Fruit fly (Drosophila melanogaster): ENCODE data around the gene Vps45.

The Vps45 gene

DNA sequence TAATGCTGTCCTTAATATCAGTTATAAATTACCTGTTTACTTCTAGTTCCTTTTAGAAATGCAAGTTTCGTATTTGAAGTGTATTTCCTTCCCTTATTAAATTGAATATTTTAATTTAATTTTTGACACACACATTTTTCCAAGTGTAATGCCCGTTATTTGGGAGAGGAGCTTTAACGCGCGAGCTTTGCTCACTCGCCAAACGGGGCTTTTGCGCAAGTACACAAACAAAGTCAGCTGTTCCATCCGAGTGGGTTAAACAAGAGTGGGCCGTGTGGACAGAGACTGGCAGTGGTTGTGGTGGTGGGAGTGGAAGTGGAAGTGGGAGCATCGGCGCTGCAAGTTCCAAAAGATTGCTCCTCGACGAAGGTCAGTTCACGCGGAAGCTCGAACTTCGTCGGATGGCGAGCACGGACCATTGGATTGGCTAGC, 17.4 kb downstream of the Vps45 start, which contains the start of gene CG8301 (continued):
- TF ChIP-seq CG11247 (GFP tag; IDR thresholded peaks at IDR 0.05) (no peak), BtbVII (GFP tag; optimal IDR thresholded peaks at IDR 0.05) (no peak), dmrt11E (tag; optimal IDR thresholded peaks at IDR 0.05) (no peak), CG31441 (GFP tag; IDR thresholded peaks at IDR 0.05) (peak; percentile 46), Atf6 (GFP tag; IDR thresholded peaks at IDR 0.05) (no peak), D19B (GFP tag; optimal IDR thresholded peaks at IDR 0.05) (no peak), pan (optimal IDR thresholded peaks at IDR 0.05) (no peak), pan (GFP tag; optimal IDR thresholded peaks at IDR 0.05 in 1 of 2, IDR thresholded peaks at IDR 0.05 in 1 of 2) (peak in 1 of 2 experiments; percentile 40), CG42726 (GFP tag; IDR thresholded peaks at IDR 0.05; ENCODE audit: partially characterized antibody) (no peak), CG16863 (GFP tag; optimal IDR thresholded peaks at IDR 0.05) (no peak)

DNA sequence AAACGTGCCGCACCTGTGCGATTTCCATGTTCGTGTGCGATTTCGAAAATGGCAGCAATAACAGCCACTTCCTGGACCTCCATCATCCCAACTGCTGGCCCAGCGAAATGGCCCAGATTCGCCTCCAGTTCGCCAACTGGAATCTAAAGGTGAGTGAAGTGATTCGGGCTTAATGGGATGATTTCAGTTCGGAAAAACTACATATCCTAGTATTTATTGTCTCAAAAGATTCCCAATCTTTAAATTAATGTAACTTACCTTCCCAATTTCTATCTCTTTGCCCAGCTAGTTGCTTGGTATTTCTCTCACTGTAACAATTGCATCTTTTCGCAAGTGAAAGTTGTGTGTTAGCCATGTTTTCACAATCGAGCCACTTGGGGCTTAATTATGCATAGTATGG, 18.2 kb downstream of the Vps45 start:
- no peak for TF ChIP-seq oc (tag; optimal IDR thresholded peaks at IDR 0.05)
- TF ChIP-seq p53 (GFP tag; optimal IDR thresholded peaks at IDR 0.05): no peak
- no peak for TF ChIP-seq CG2678 (tag; optimal IDR thresholded peaks at IDR 0.05)
- TF ChIP-seq gem (tag; optimal IDR thresholded peaks at IDR 0.05): no peak
- no peak for TF ChIP-seq slou (GFP tag; optimal IDR thresholded peaks at IDR 0.05)
- TF ChIP-seq MBD-R2 (GFP tag; IDR thresholded peaks at IDR 0.05): no peak

DNA sequence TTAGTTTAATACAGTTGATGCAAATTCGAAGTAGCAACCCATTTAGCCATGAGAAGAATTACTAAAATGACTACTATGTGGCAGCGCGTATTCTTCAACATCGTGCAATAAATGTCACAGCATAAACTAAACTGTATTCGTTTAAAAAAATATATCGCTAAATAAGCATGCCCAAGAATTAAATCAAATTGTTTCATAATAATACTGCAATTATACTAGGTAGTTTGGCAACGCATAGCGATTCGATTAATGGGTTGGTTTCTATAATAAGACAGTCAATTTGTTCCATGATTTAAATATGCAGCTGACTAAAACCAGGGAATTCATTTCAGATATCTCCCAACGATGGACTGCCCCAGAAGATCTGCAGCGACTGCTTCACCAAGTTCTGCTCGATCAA, 19.4 kb downstream of the Vps45 start, which contains the start of gene CG33654:
CG33654 (minus strand) TSS at position 101 of the 400 bp plus-strand sequence.
- no peak for TF ChIP-seq Hr39 (optimal IDR thresholded peaks at IDR 0.05)
- no peak for TF ChIP-seq pros (GFP tag; optimal IDR thresholded peaks at IDR 0.05)
- no peak for TF ChIP-seq unc-4 (GFP tag; IDR thresholded peaks at IDR 0.05; ENCODE audit: partially characterized antibody)
- TF ChIP-seq CG16779 (GFP tag; IDR thresholded peaks at IDR 0.05): no peak
- no peak for TF ChIP-seq Dfd (GFP tag; optimal IDR thresholded peaks at IDR 0.05)
- TF ChIP-seq gem (tag; optimal IDR thresholded peaks at IDR 0.05): no peak
- TF ChIP-seq CG12942 (GFP tag; optimal IDR thresholded peaks at IDR 0.05): no peak
- no peak for TF ChIP-seq zf30C (GFP tag; optimal IDR thresholded peaks at IDR 0.05)
- no peak for TF ChIP-seq Nf-YA (GFP tag; IDR thresholded peaks at IDR 0.05)
- TF ChIP-seq bab2 (GFP tag; optimal IDR thresholded peaks at IDR 0.05): no peak
- TF ChIP-seq CG9215 (GFP tag; IDR thresholded peaks at IDR 0.05): no peak

DNA sequence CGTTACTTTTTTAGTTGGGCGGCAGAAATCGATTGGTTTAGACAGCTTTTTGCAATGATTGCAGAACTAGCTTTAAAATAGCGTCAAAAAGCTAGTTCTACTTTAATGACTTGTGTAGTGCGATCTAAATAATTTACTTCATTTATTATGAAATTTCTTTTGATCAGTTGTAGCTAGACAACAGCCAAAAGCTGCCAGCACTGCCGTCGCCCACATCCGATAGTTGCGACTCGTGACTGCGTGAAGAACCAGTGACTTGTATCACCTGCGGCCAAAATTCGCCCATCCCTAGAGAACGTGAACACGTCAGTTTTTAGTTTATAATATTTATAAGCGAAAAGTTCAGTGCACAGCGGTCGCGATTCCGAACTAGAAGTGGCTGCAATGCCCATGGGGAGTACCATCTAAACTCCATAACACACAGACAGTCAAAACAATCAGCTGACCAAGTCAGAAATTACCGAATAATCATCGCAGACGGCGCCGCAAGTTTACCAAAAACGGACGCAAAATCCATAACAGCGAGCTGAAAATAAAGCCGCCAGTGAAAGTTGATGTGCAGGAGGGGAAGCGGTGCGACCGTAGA, 23.0 kb downstream of the Vps45 start, which contains the start of gene P58IPK:
P58IPK (plus strand) TSS at position 280 of the 586 bp plus-strand sequence.
- TF ChIP-seq en (GFP tag; optimal IDR thresholded peaks at IDR 0.05) (peak; percentile 14), crol (GFP tag; IDR thresholded peaks at IDR 0.05) (peak; percentile 38; the same call in 1 of the 2 replicates), Adf1 (GFP tag; IDR thresholded peaks at IDR 0.05) (peak; percentile 66), CG33557 (GFP tag; optimal IDR thresholded peaks at IDR 0.05) (peak; percentile 20), Pdp1 (GFP tag; optimal IDR thresholded peaks at IDR 0.05) (peak; percentile 75 to 83), slp2 (GFP tag; optimal IDR thresholded peaks at IDR 0.05) (peak; percentile 52), hth (optimal IDR thresholded peaks at IDR 0.05) (no peak), Nf-YC (tag; optimal IDR thresholded peaks at IDR 0.05) (peak; percentile 41), CG3407 (GFP tag; optimal IDR thresholded peaks at IDR 0.05) (no peak), CG10431 (GFP tag; optimal IDR thresholded peaks at IDR 0.05) (no peak), NFAT (GFP tag; IDR thresholded peaks at IDR 0.05) (peak; percentile 72), tio (GFP tag; optimal IDR thresholded peaks at IDR 0.05) (no peak), Doc2 (GFP tag; IDR thresholded peaks at IDR 0.05) (no peak), lbe (GFP tag; optimal IDR thresholded peaks at IDR 0.05) (peak; percentile 41), CG12769 (tag; optimal IDR thresholded peaks at IDR 0.05) (peak; percentile 69), C15 (GFP tag; IDR thresholded peaks at IDR 0.05) (no peak), CG31388 (GFP tag; optimal IDR thresholded peaks at IDR 0.05) (no peak), CG30431 (GFP tag; optimal IDR thresholded peaks at IDR 0.05) (peak; percentile 1), CG31441 (GFP tag; IDR thresholded peaks at IDR 0.05) (peak; percentile 94), zen (tag; optimal IDR thresholded peaks at IDR 0.05) (no peak), sc (optimal IDR thresholded peaks at IDR 0.05) (no peak), sc (GFP tag; optimal IDR thresholded peaks at IDR 0.05) (no peak), CG4328 (GFP tag; optimal IDR thresholded peaks at IDR 0.05) (no peak)

Data from whole organism, embryonic.